Worm (Caenorhabditis elegans): ENCODE measurements around the gene oma-1.

The oma-1 gene

ce11 chrIV:8879810-8880209 is 9.0 kb upstream of the oma-1 start, which contains the start of gene npax-4:
Gene npax-4, minus strand, starts transcription at chrIV:8879910.
- no peak for TF ChIP-seq unc-62 (GFP tag; optimal IDR thresholded peaks at IDR 0.05)

ce11 chrIV:8881181-8881580 is 7.6 kb upstream of the oma-1 start, which contains the start of gene C09G9.8:
Gene C09G9.8, plus strand, starts transcription at chrIV:8881481.
- no peak for TF ChIP-seq unc-62 (GFP tag; optimal IDR thresholded peaks at IDR 0.05)

ce11 chrIV:8886228-8886627 is 2.5 kb upstream of the oma-1 start, which contains the start of gene C09G9.5:
Gene C09G9.5, plus strand, starts transcription at chrIV:8886528.
- no peak for TF ChIP-seq unc-62 (GFP tag; optimal IDR thresholded peaks at IDR 0.05)

ce11 chrIV:8891131-8891530 is 2.4 kb downstream of the oma-1 start, which contains the start of gene spr-2:
Gene spr-2, plus strand, starts transcription at chrIV:8891462.
- no peak for TF ChIP-seq unc-62 (GFP tag; optimal IDR thresholded peaks at IDR 0.05)

ce11 chrIV:8892558-8892957 is 3.8 kb downstream of the oma-1 start, which contains the start of gene C27B7.2:
Gene C27B7.2, plus strand, starts transcription at chrIV:8892858.
- no peak for TF ChIP-seq unc-62 (GFP tag; optimal IDR thresholded peaks at IDR 0.05)

- no peak for TF ChIP-seq unc-62 (GFP tag; optimal IDR thresholded peaks at IDR 0.05)
These were observed 5.0 kb downstream of the oma-1 start, which contains the start of gene rad-54.L2 for ce11 chrIV:8893746-8894145. Gene rad-54.L2, plus strand, starts transcription at chrIV:8894077.

- no peak for TF ChIP-seq unc-62 (GFP tag; optimal IDR thresholded peaks at IDR 0.05)
These were observed 12.6 kb downstream of the oma-1 start, which contains the start of gene C27B7.5 for ce11 chrIV:8901346-8901745. Gene C27B7.5, plus strand, starts transcription at chrIV:8901646.

- no peak for TF ChIP-seq unc-62 (GFP tag; optimal IDR thresholded peaks at IDR 0.05)
These were observed 17.4 kb downstream of the oma-1 start, which contains the start of gene C27B7.6 for ce11 chrIV:8906164-8906563. Gene C27B7.6, minus strand, starts transcription at chrIV:8906345.

- TF ChIP-seq unc-62 (GFP tag; optimal IDR thresholded peaks at IDR 0.05), result no peak
These were observed 18.0 kb downstream of the oma-1 start, which contains the start of gene C27B7.7 for ce11 chrIV:8906743-8907142. Gene C27B7.7, plus strand, starts transcription at chrIV:8907043.

- TF ChIP-seq unc-62 (GFP tag; optimal IDR thresholded peaks at IDR 0.05), result no peak
These were observed 25.4 kb downstream of the oma-1 start for ce11 chrIV:8914187-8914586.

ce11 chrIV:8916010-8916409 is 27.2 kb downstream of the oma-1 start, which contains the start of gene C27B7.9:
Gene C27B7.9, minus strand, starts transcription at chrIV:8916110.
- no peak for TF ChIP-seq unc-62 (GFP tag; optimal IDR thresholded peaks at IDR 0.05)

- no peak for TF ChIP-seq unc-62 (GFP tag; optimal IDR thresholded peaks at IDR 0.05)
These were observed 30.0 kb downstream of the oma-1 start, which contains the start of gene rap-1 for ce11 chrIV:8918790-8919189. Gene rap-1, minus strand, starts transcription at chrIV:8918890.

ce11 chrIV:8920284-8920806 is 31.6 kb downstream of the oma-1 start:
- no peak for TF ChIP-seq unc-62 (GFP tag; optimal IDR thresholded peaks at IDR 0.05)

ce11 chrIV:8921166-8921565 is 32.4 kb downstream of the oma-1 start:
- no peak for TF ChIP-seq unc-62 (GFP tag; optimal IDR thresholded peaks at IDR 0.05)

ce11 chrIV:8921956-8922355 is 33.2 kb downstream of the oma-1 start, which contains the start of gene D1046.16:
Gene D1046.16, plus strand, starts transcription at chrIV:8922150.
- TF ChIP-seq unc-62 (GFP tag; optimal IDR thresholded peaks at IDR 0.05), result no peak

- no peak for TF ChIP-seq unc-62 (GFP tag; optimal IDR thresholded peaks at IDR 0.05)
These were observed 34.6 kb downstream of the oma-1 start for ce11 chrIV:8923381-8923780.

- TF ChIP-seq unc-62 (GFP tag; optimal IDR thresholded peaks at IDR 0.05), result no peak
These were observed 35.4 kb downstream of the oma-1 start for ce11 chrIV:8924126-8924525.
